Worm (Caenorhabditis elegans): ENCODE results near the gene F47B8.14.

DNA sequence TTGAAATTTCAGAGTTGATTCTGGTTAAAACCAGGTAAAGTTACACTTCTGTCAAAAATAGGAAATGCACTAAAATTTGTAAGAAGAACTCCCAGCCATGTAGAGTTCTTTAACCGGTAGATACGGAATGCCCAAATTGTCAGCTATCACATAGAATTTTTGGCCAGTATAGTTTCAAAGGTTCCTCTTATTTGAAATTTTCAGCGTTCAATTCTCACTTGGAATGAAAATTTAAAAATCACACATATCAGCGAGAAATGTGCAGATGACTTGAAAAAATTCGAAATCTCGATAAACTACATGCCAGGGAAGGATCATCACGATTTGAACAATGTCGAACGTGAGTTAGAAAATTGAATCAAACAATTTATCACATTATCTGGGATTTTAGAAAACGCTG, 23.8 kb upstream of the F47B8.14 start, which contains the start of gene F14D7.3:
- TF ChIP-seq him-1 (tag; optimal IDR thresholded peaks at IDR 0.05) (no peak), dao-5 (tag; optimal IDR thresholded peaks at IDR 0.05) (no peak), W03F9.2 (tag; optimal IDR thresholded peaks at IDR 0.05) (no peak)

All from whole organism, L4/young adult.